Worm (Caenorhabditis elegans) whole organism, mixed stage, embryonic: ENCODE measurements around the gene F13A2.10.

Experiments used
- M03D4.4 ChIP-seq: sonication (generic microtip); optimal IDR thresholded peaks from 2 replicates; lab custom pipeline; 2017; ENCODE audit warnings: mild to moderate bottlenecking, missing genetic modification characterization, missing compliant biosample characterization
- bed-3 ChIP-seq: fragments of 200-800 bp; sonication (Bioruptor generic); optimal IDR thresholded peaks from 3 replicates; lab custom pipeline; 2018; ENCODE audit warnings: mild to moderate bottlenecking, missing genetic modification characterization, moderate library complexity, missing compliant biosample characterization
- blmp-1 ChIP-seq: fragments of 150-350 bp; optimal IDR thresholded peaks from 2 replicates; lab custom pipeline; 2014; ENCODE audit warnings: missing biosample characterization, missing genetic modification characterization
- ceh-39 ChIP-seq: fragments of 150-350 bp; optimal IDR thresholded peaks from 2 replicates; lab custom pipeline; 2014; ENCODE audit warnings: missing biosample characterization, missing genetic modification characterization
- ceh-43 ChIP-seq: fragments of 200-800 bp; sonication (Bioruptor generic); optimal IDR thresholded peaks from 2 replicates; lab custom pipeline; 2018; ENCODE audit warnings: mild to moderate bottlenecking, missing genetic modification characterization, moderate library complexity, missing compliant biosample characterization
- ces-1 ChIP-seq: fragments of 150-350 bp; optimal IDR thresholded peaks from 2 replicates; lab custom pipeline; 2014; ENCODE audit warnings: missing biosample characterization, missing genetic modification reagents, missing genetic modification characterization
- cnd-1 ChIP-seq: fragments of 200-800 bp; sonication (Bioruptor generic); optimal IDR thresholded peaks from 2 replicates; lab custom pipeline; 2018; ENCODE audit warnings: mild to moderate bottlenecking, missing genetic modification characterization, missing compliant biosample characterization
- drap-1 ChIP-seq: fragments of 200-800 bp; sonication (Bioruptor generic); optimal IDR thresholded peaks from 3 replicates; lab custom pipeline; 2018; ENCODE audit warnings: mild to moderate bottlenecking, missing genetic modification characterization, missing compliant biosample characterization
- elt-1 ChIP-seq: sonication (generic microtip); optimal IDR thresholded peaks from 2 replicates; lab custom pipeline; 2017; ENCODE audit warnings: missing genetic modification characterization, mild to moderate bottlenecking, missing compliant biosample characterization, antibody characterized with exemption, moderate library complexity, borderline replicate concordance; ENCODE audit not compliant: insufficient read depth
- elt-3 ChIP-seq: fragments of 150-350 bp; optimal IDR thresholded peaks from 2 replicates; lab custom pipeline; 2014; ENCODE audit warnings: missing biosample characterization, missing genetic modification characterization
- flh-1 ChIP-seq: fragments of 200-800 bp; sonication (Bioruptor generic); optimal IDR thresholded peaks from 2 replicates; lab custom pipeline; 2018; ENCODE audit warnings: mild to moderate bottlenecking, missing genetic modification characterization, moderate library complexity, missing compliant biosample characterization
- ham-2 ChIP-seq: fragments of 200-800 bp; sonication (Bioruptor generic); optimal IDR thresholded peaks from 2 replicates; lab custom pipeline; 2018; ENCODE audit warnings: mild to moderate bottlenecking, missing genetic modification characterization, missing compliant biosample characterization
- hlh-1 ChIP-seq: fragments of 150-350 bp; optimal IDR thresholded peaks from 2 replicates; lab custom pipeline; 2014; ENCODE audit warnings: missing biosample characterization, missing genetic modification reagents, missing genetic modification characterization
- lin-32 ChIP-seq: fragments of 200-800 bp; sonication (Bioruptor generic); optimal IDR thresholded peaks from 2 replicates; lab custom pipeline; 2018; ENCODE audit warnings: mild to moderate bottlenecking, missing genetic modification characterization, missing compliant biosample characterization
- lsy-2 ChIP-seq: fragments of 150-350 bp; optimal IDR thresholded peaks from 2 replicates; lab custom pipeline; 2014; ENCODE audit warnings: missing biosample characterization, missing genetic modification characterization
- mab-5 ChIP-seq: fragments of 150-350 bp; optimal IDR thresholded peaks from 2 replicates; lab custom pipeline; 2014; ENCODE audit warnings: missing biosample characterization, missing genetic modification characterization
- mep-1 ChIP-seq: fragments of 150-350 bp; optimal IDR thresholded peaks from 2 replicates; lab custom pipeline; 2017; ENCODE audit warnings: missing biosample characterization, missing genetic modification reagents, missing genetic modification characterization, inconsistent platforms
- mls-2 ChIP-seq: sonication (generic microtip); optimal IDR thresholded peaks from 2 replicates; lab custom pipeline; 2016; ENCODE audit warnings: mild to moderate bottlenecking, missing genetic modification characterization, moderate library complexity, missing compliant biosample characterization
- nhr-12 ChIP-seq: fragments of 150-350 bp; optimal IDR thresholded peaks from 2 replicates; lab custom pipeline; 2014; ENCODE audit warnings: missing biosample characterization, missing genetic modification characterization
- nhr-2 ChIP-seq: fragments of 150-350 bp; optimal IDR thresholded peaks from 2 replicates; lab custom pipeline; 2014; ENCODE audit warnings: missing biosample characterization, missing genetic modification characterization
- nhr-237 ChIP-seq: fragments of 150-350 bp; optimal IDR thresholded peaks from 2 replicates; lab custom pipeline; 2014; ENCODE audit warnings: missing biosample characterization, missing genetic modification characterization
- nhr-28 ChIP-seq: fragments of 150-350 bp; optimal IDR thresholded peaks from 2 replicates; lab custom pipeline; 2014; ENCODE audit warnings: missing biosample characterization, missing genetic modification characterization
- nhr-76 ChIP-seq: sonication (generic microtip); optimal IDR thresholded peaks from 2 replicates; lab custom pipeline; 2017; ENCODE audit warnings: missing biosample characterization, missing genetic modification characterization
- pha-4 ChIP-seq: fragments of 150-350 bp; optimal IDR thresholded peaks from 2 replicates; lab custom pipeline; 2018; ENCODE audit warnings: missing biosample characterization, missing genetic modification reagents, missing genetic modification characterization
- sem-2 ChIP-seq: fragments of 200-800 bp; sonication (Bioruptor generic); optimal IDR thresholded peaks from 2 replicates; lab custom pipeline; 2018; ENCODE audit warnings: mild to moderate bottlenecking, missing genetic modification characterization, missing compliant biosample characterization
- snpc-4 ChIP-seq: fragments of 150-350 bp; optimal IDR thresholded peaks from 2 replicates; lab custom pipeline; 2014; ENCODE audit warnings: missing biosample characterization, missing genetic modification characterization
- tbx-8 ChIP-seq: fragments of 200-800 bp; sonication (Bioruptor generic); optimal IDR thresholded peaks from 2 replicates; lab custom pipeline; 2018; ENCODE audit warnings: mild to moderate bottlenecking, missing genetic modification characterization, moderate library complexity, missing compliant biosample characterization
- unc-62 ChIP-seq: fragments of 150-350 bp; optimal IDR thresholded peaks from 2 replicates; lab custom pipeline; 2014; ENCODE audit warnings: missing biosample characterization, missing genetic modification reagents, missing genetic modification characterization
- ztf-11 ChIP-seq: fragments of 150-350 bp; optimal IDR thresholded peaks from 2 replicates; lab custom pipeline; 2014; ENCODE audit warnings: missing biosample characterization, missing genetic modification characterization

The F13A2.10 gene

ce11 chrV:4366440-4366839 lies 19.6 kb downstream of the F13A2.10 start, which contains the start of gene F32D1.11:
Gene F32D1.11 (minus strand): TSS chrV:4366540.
- TF ChIP-seq snpc-4 (tag; lab: Kevin White, UChicago) (no peak), drap-1 (GFP tag; lab: Kevin White, UChicago) (no peak), hlh-1 (tag; lab: Kevin White, UChicago) (no peak), cnd-1 (tag; lab: Kevin White, UChicago) (no peak), flh-1 (GFP tag; lab: Kevin White, UChicago) (no peak), mls-2 (tag; lab: Kevin White, UChicago) (no peak), lin-32 (GFP tag; lab: Kevin White, UChicago) (no peak), pha-4 (no peak), ces-1 (GFP tag; lab: Kevin White, UChicago) (no peak), M03D4.4 (tag; lab: Kevin White, UChicago) (no peak), lsy-2 (no peak), sem-2 (GFP tag; lab: Kevin White, UChicago) (no peak), nhr-2 (tag; lab: Kevin White, UChicago) (no peak), elt-3 (tag; lab: Kevin White, UChicago) (no peak), ham-2 (no peak), nhr-28 (tag; lab: Kevin White, UChicago) (no peak), bed-3 (GFP tag; lab: Kevin White, UChicago) (no peak), ceh-39 (tag; lab: Kevin White, UChicago) (no peak), nhr-237 (tag; lab: Kevin White, UChicago) (no peak), elt-1 (no peak)

DNA sequence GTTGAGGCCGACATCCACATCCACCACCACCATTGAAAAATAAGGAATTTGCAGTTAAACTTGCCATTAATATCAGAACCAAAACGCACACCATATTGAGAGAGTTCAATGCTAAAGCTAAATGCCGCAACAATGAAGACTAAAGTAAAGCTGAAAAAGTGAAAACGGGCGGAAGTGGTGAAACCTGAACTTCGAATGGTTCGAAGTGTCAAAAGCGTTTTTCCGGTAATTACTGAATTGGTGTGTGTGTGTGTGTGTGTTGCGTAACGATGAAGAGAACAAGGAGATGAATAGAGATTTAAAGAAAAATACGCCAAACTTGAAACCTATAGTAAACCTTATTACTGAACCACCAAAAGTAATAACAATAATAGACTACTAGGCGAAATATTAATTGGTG lies 21.6 kb downstream of the F13A2.10 start, which contains the start of gene grl-13:
Gene grl-13 (minus strand): TSS at position 101 of the 400 bp plus-strand sequence.
- TF ChIP-seq snpc-4 (tag; lab: Kevin White, UChicago) (no peak), lsy-2 (no peak), ces-1 (GFP tag; lab: Kevin White, UChicago) (no peak), sem-2 (GFP tag; lab: Kevin White, UChicago) (no peak), nhr-12 (tag; lab: Kevin White, UChicago) (no peak), ceh-43 (GFP tag; lab: Kevin White, UChicago) (no peak), nhr-2 (tag; lab: Kevin White, UChicago) (no peak), mep-1 (no peak), drap-1 (GFP tag; lab: Kevin White, UChicago) (no peak), blmp-1 (tag; lab: Kevin White, UChicago) (no peak), M03D4.4 (tag; lab: Kevin White, UChicago) (no peak), tbx-8 (GFP tag; lab: Kevin White, UChicago) (no peak), ztf-11 (tag; lab: Kevin White, UChicago) (no peak), mab-5 (no peak), nhr-28 (tag; lab: Kevin White, UChicago) (no peak), flh-1 (GFP tag; lab: Kevin White, UChicago) (no peak), ceh-39 (tag; lab: Kevin White, UChicago) (no peak), unc-62 (GFP tag; lab: Kevin White, UChicago) (no peak), hlh-1 (tag; lab: Kevin White, UChicago) (no peak)
- TF ChIP-seq, all 35 proteins: peak for 0

ce11 chrV:4361505-4361904 lies 24.6 kb downstream of the F13A2.10 start, which contains the start of gene F32D1.3:
Gene F32D1.3 (minus strand): TSS chrV:4361569.
- TF ChIP-seq elt-1, result peak; percentile 69
- no peak for TF ChIP-seq ztf-11 (tag; lab: Kevin White, UChicago)
- TF ChIP-seq nhr-2 (tag; lab: Kevin White, UChicago), result peak; percentile 19
- TF ChIP-seq elt-3 (tag; lab: Kevin White, UChicago), result peak; percentile 37
- peak; percentile 51 for TF ChIP-seq unc-62 (GFP tag; lab: Kevin White, UChicago)
- TF ChIP-seq, all 35 proteins: peak for 4

ce11 chrV:4360018-4360417 lies 26.1 kb downstream of the F13A2.10 start:
- TF ChIP-seq unc-62 (GFP tag; lab: Kevin White, UChicago) (peak; percentile 42), ztf-11 (tag; lab: Kevin White, UChicago) (no peak)

DNA sequence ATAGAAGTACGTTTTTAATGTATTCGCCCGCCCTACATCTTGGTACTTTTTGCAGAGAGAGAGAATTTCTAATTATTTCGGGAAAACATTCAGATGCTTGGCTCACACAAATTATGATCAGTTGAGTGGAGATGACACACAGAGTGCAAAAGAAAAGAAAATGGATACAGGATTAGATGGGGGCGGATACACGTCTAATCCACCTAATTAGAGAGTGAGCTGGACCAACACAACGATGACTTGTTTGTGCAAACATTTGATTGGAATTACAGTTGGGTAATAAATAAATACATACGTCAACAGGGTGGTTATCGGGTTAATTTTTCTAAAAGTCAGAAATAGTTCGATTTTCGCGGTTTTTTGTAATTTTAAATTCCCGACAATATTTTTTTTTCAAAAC lies 26.9 kb downstream of the F13A2.10 start:
- peak; percentile 80 for TF ChIP-seq ces-1 (GFP tag; lab: Kevin White, UChicago)
- TF ChIP-seq mls-2 (tag; lab: Kevin White, UChicago), result peak; percentile 26
- TF ChIP-seq nhr-76, result no peak
- TF ChIP-seq lsy-2, result no peak
- no peak for TF ChIP-seq nhr-237 (tag; lab: Kevin White, UChicago)
